Worm (Caenorhabditis elegans) whole organism, young adult: ENCODE results near the gene unc-52.

Source experiments
- B0261.1 ChIP-seq: sonication (generic microtip); optimal IDR thresholded peaks from 2 replicates; lab custom pipeline; 2016; ENCODE audit warnings: mild to moderate bottlenecking, missing genetic modification characterization, moderate library complexity, missing compliant biosample characterization
- K11D2.4 ChIP-seq: fragments of 200-800 bp; sonication (Bioruptor generic); IDR thresholded peaks from 2 replicates; pipeline ENCODE4 v1.3.6; 2022; ENCODE audit warnings: missing genetic modification reagents, missing genetic modification characterization, missing compliant biosample characterization
- Y56A3A.18 ChIP-seq: fragments of 200-800 bp; sonication (Bioruptor generic); IDR thresholded peaks from 2 replicates; pipeline ENCODE4 v1.3.6; 2022; ENCODE audit warnings: missing genetic modification reagents, missing genetic modification characterization, missing compliant biosample characterization
- aptf-3 ChIP-seq: fragments of 200-800 bp; sonication (Bioruptor generic); IDR thresholded peaks from 2 replicates; pipeline ENCODE4 v1.3.6; 2022; ENCODE audit warnings: missing genetic modification characterization, missing compliant biosample characterization
- attf-6 ChIP-seq: fragments of 200-800 bp; sonication (Bioruptor generic); IDR thresholded peaks from 2 replicates; pipeline ENCODE4 v1.3.6; 2022; ENCODE audit warnings: missing genetic modification reagents, missing genetic modification characterization, missing compliant biosample characterization
- lin-35 ChIP-seq, 3 experiments: fragments of 150-350 bp in 2 of 3; sonication (generic microtip) in 1 of 3; optimal IDR thresholded peaks; 2 replicates each; lab custom pipeline; 2014 to 2018; ENCODE audit warnings: missing biosample characterization in 3 of 3, missing genetic modification characterization in 3 of 3, missing genetic modification reagents in 3 of 3
- madf-6 ChIP-seq: fragments of 200-800 bp; sonication (Bioruptor generic); IDR thresholded peaks from 2 replicates; pipeline ENCODE4 v1.3.6; 2022; ENCODE audit warnings: missing genetic modification reagents, missing genetic modification characterization, missing compliant biosample characterization
- rcor-1 ChIP-seq: fragments of 200-800 bp; sonication (Bioruptor generic); IDR thresholded peaks from 2 replicates; pipeline ENCODE4 v1.3.6; 2022; ENCODE audit warnings: missing genetic modification reagents, missing genetic modification characterization, missing compliant biosample characterization
- rpc-1 ChIP-seq, 2 experiments: fragments of 150-350 bp in 1 of 2; sonication (generic microtip) in 1 of 2; optimal IDR thresholded peaks; 2 replicates each; lab custom pipeline; 2014 to 2018; ENCODE audit warnings: missing biosample characterization in 1 of 2, missing genetic modification characterization in 1 of 2, missing genetic modification reagents in 1 of 2, missing genotype in 1 of 2
- snpc-3.4 ChIP-seq: sonication (generic microtip); optimal IDR thresholded peaks from 2 replicates; lab custom pipeline; 2017; ENCODE audit warnings: missing genetic modification characterization, mild to moderate bottlenecking, missing compliant biosample characterization, antibody characterized with exemption, moderate library complexity, missing genotype, missing genetic modification reagents
- tbp1 ChIP-seq: fragments of 200-800 bp; sonication (Bioruptor generic); optimal IDR thresholded peaks from 2 replicates; lab custom pipeline; 2018; ENCODE audit warnings: mild to moderate bottlenecking, missing genetic modification characterization, missing compliant biosample characterization
- ztf-28 ChIP-seq: fragments of 200-800 bp; sonication (Bioruptor generic); IDR thresholded peaks from 2 replicates; pipeline ENCODE4 v1.3.6; 2022; ENCODE audit warnings: missing genetic modification reagents, missing genetic modification characterization, missing compliant biosample characterization

ce11 chrII:14684377-14684776 is at the start of gene unc-52:
- TF ChIP-seq K11D2.4 (GFP tag; lab: Robert Waterston, UW) (no peak), rpc-1 (optimal IDR thresholded peaks at IDR 0.05; lab: Kevin White, UChicago) (no peak), rpc-1 (tag; optimal IDR thresholded peaks at IDR 0.05; lab: Kevin White, UChicago) (no peak), madf-6 (GFP tag; lab: Robert Waterston, UW) (no peak), lin-35 (GFP tag; optimal IDR thresholded peaks at IDR 0.05; lab: Kevin White, UChicago) (no peak), Y56A3A.18 (GFP tag; lab: Robert Waterston, UW) (no peak), tbp1 (GFP tag; lab: Kevin White, UChicago) (no peak), rcor-1 (GFP tag; lab: Robert Waterston, UW) (no peak), attf-6 (GFP tag; lab: Robert Waterston, UW) (no peak), aptf-3 (GFP tag; lab: Robert Waterston, UW) (no peak), B0261.1 (tag; lab: Kevin White, UChicago) (no peak), ztf-28 (GFP tag; lab: Robert Waterston, UW) (no peak), snpc-3.4 (tag; lab: Kevin White, UChicago) (no peak)
